Worm (Caenorhabditis elegans): ENCODE measurements around the gene cytb-5.1.

Gene cytb-5.1

DNA sequence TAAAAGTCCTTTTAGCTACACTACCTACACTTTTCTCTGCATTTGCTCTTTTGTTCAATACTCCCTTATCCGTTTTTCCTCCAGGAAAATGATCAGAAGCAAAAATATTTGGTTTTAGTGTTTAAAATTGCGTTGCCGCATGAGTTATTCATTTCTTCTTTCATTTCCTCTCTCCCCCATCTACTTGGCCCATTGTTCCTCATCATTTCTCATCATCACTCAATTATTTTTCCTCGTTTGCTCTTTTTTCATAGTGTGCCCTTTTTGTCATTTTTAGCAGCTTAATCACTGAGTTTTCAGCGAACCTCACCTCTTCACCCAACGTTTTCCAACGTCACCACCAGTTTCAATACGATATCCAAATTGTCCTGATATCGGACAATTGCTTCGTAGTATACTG is 47.5 kb downstream of the cytb-5.1 start, which contains the start of gene dyc-1:
Gene dyc-1, plus strand, starts transcription at position 301 of the 400 bp plus-strand sequence.
- TF ChIP-seq dmd-6 (GFP tag; IDR thresholded peaks at IDR 0.05) (no peak), attf-4 (tag; optimal IDR thresholded peaks at IDR 0.05) (no peak), nhr-237 (tag; optimal IDR thresholded peaks at IDR 0.05) (no peak), madf-9 (GFP tag; conservative IDR thresholded peaks at IDR 0.05) (no peak), madf-5 (GFP tag; IDR thresholded peaks at IDR 0.05) (no peak), rbr-2 (tag; optimal IDR thresholded peaks at IDR 0.05) (no peak), nhr-77 (tag; optimal IDR thresholded peaks at IDR 0.05) (no peak), lin-29 (GFP tag; IDR thresholded peaks at IDR 0.05) (no peak), dmd-8 (GFP tag; IDR thresholded peaks at IDR 0.05) (no peak), daf-16 (GFP tag; optimal IDR thresholded peaks at IDR 0.05) (no peak), daf-16 (tag; optimal IDR thresholded peaks at IDR 0.05) (no peak), egl-43 (GFP tag; IDR thresholded peaks at IDR 0.05) (no peak), lir-3 (tag; optimal IDR thresholded peaks at IDR 0.05) (no peak), F37D6.2 (tag; optimal IDR thresholded peaks at IDR 0.05) (no peak), hif-1 (tag; optimal IDR thresholded peaks at IDR 0.05) (no peak), nhr-42 (GFP tag; IDR thresholded peaks at IDR 0.05) (no peak), nhr-10 (tag; optimal IDR thresholded peaks at IDR 0.05) (no peak), zip-11 (GFP tag; IDR thresholded peaks at IDR 0.05) (no peak), mep-1 (tag; optimal IDR thresholded peaks at IDR 0.05) (no peak), tag-97 (GFP tag; IDR thresholded peaks at IDR 0.05) (no peak), zip-2 (tag; optimal IDR thresholded peaks at IDR 0.05) (no peak)

Data from whole organism, L4 larva.